Fruit fly (Drosophila melanogaster): ENCODE measurements around the gene Grip.

Grip gene

DNA sequence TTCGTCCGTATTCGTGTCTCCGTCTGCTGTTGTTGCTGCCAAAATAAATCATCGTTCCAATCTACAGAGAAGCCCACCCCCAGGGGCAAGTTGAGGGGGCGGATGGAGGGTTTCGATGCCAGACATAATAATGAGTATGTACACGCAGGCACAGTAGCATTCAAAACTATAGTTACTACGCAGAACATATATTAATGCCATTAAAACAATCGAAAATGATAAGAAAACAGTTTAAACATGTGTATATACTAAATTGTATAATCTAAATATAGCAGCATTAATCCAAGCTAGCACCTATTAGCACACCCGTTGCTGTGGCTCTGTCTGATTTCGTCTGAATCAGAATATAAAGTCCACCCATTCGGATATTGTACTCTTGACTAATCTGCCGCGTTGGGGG, 14.8 kb downstream of the Grip start (continued):
- TF ChIP-seq Doc3 (GFP tag; IDR thresholded peaks at IDR 0.05; ENCODE audit: partially characterized antibody) (no peak), CG13894 (tag; optimal IDR thresholded peaks at IDR 0.05) (peak; percentile 74), chm (GFP tag; IDR thresholded peaks at IDR 0.05) (peak; percentile 72; the same call in 1 of the 2 replicates), wek (GFP tag; optimal IDR thresholded peaks at IDR 0.05) (peak; percentile 21), CG11560 (tag; IDR thresholded peaks at IDR 0.05) (peak; percentile 55; the same call in 2 of the 3 replicates), sna (GFP tag; IDR thresholded peaks at IDR 0.05; ENCODE audit: partially characterized antibody) (no peak), Ssrp (tag; optimal IDR thresholded peaks at IDR 0.05) (peak; percentile 51), so (GFP tag; IDR thresholded peaks at IDR 0.05) (0 out of 3 replicates have a peak, but pooled peaks have one; percentile 69), sug (tag; optimal IDR thresholded peaks at IDR 0.05) (peak; percentile 76), CG14860 (GFP tag; IDR thresholded peaks at IDR 0.05; ENCODE audit: partially characterized antibody) (no peak), nerfin-2 (GFP tag; IDR thresholded peaks at IDR 0.05; ENCODE audit: partially characterized antibody) (no peak), CG2116 (GFP tag; optimal IDR thresholded peaks at IDR 0.05) (no peak), lab (GFP tag; optimal IDR thresholded peaks at IDR 0.05) (peak; percentile 87), dimm (GFP tag; IDR thresholded peaks at IDR 0.05) (0 out of 2 replicates have a peak, but pooled peaks have one; percentile 21), bab2 (GFP tag; optimal IDR thresholded peaks at IDR 0.05) (peak; percentile 67), CG4360 (GFP tag; IDR thresholded peaks at IDR 0.05) (no peak), twi (tag; optimal IDR thresholded peaks at IDR 0.05) (peak; percentile 19), pnt (GFP tag; optimal IDR thresholded peaks at IDR 0.05) (peak; percentile 40), Myb (GFP tag; optimal IDR thresholded peaks at IDR 0.05) (peak; percentile 24), crp (GFP tag; optimal IDR thresholded peaks at IDR 0.05) (no peak), lbe (GFP tag; optimal IDR thresholded peaks at IDR 0.05) (peak; percentile 77), GATAe (GFP tag; conservative IDR thresholded peaks at IDR 0.05) (no peak), cwo (GFP tag; optimal IDR thresholded peaks at IDR 0.05) (peak; percentile 74), Hr3 (GFP tag; optimal IDR thresholded peaks at IDR 0.05) (peak; percentile 52), CG2875 (GFP tag; optimal IDR thresholded peaks at IDR 0.05) (peak; percentile 54), CHES-1-like (GFP tag; optimal IDR thresholded peaks at IDR 0.05) (peak; percentile 14), tap (tag; optimal IDR thresholded peaks at IDR 0.05) (peak; percentile 75), CG6683 (GFP tag; optimal IDR thresholded peaks at IDR 0.05) (peak; percentile 30), ac (GFP tag; optimal IDR thresholded peaks at IDR 0.05) (no peak), CG32532 (GFP tag; IDR thresholded peaks at IDR 0.05) (peak; percentile 91), tio (GFP tag; optimal IDR thresholded peaks at IDR 0.05) (peak; percentile 62), CG17359 (tag; optimal IDR thresholded peaks at IDR 0.05) (peak; percentile 74), CG9609 (GFP tag; optimal IDR thresholded peaks at IDR 0.05) (peak; percentile 23), CG3838 (GFP tag; optimal IDR thresholded peaks at IDR 0.05) (no peak), ems (GFP tag; optimal IDR thresholded peaks at IDR 0.05) (peak; percentile 58), jing (GFP tag; optimal IDR thresholded peaks at IDR 0.05) (peak; percentile 36), sima (GFP tag; optimal IDR thresholded peaks at IDR 0.05) (no peak), CrebB (tag; optimal IDR thresholded peaks at IDR 0.05) (peak; percentile 70), CG31441 (GFP tag; IDR thresholded peaks at IDR 0.05) (peak; percentile 71), E2f2 (GFP tag; IDR thresholded peaks at IDR 0.05) (peak; percentile 55), Gug (GFP tag; IDR thresholded peaks at IDR 0.05) (peak; percentile 70), CG3065 (GFP tag; optimal IDR thresholded peaks at IDR 0.05) (peak; percentile 32), Dip3 (GFP tag; optimal IDR thresholded peaks at IDR 0.05) (peak; percentile 62), ci (GFP tag; IDR thresholded peaks at IDR 0.05) (peak; percentile 88), bcd (GFP tag; optimal IDR thresholded peaks at IDR 0.05) (peak; percentile 73), Lpt (GFP tag; optimal IDR thresholded peaks at IDR 0.05) (no peak), NC2β (GFP tag; optimal IDR thresholded peaks at IDR 0.05) (no peak), CG7928 (GFP tag; optimal IDR thresholded peaks at IDR 0.05) (peak; percentile 38), CG5180 (GFP tag; optimal IDR thresholded peaks at IDR 0.05) (peak; percentile 49), ranshi (GFP tag; IDR thresholded peaks at IDR 0.05) (peak; percentile 81), schlank (tag; optimal IDR thresholded peaks at IDR 0.05) (peak; percentile 71)
